Fruit fly (Drosophila melanogaster): Measurements from ENCODE around the gene BicD.

Gene BicD

DNA sequence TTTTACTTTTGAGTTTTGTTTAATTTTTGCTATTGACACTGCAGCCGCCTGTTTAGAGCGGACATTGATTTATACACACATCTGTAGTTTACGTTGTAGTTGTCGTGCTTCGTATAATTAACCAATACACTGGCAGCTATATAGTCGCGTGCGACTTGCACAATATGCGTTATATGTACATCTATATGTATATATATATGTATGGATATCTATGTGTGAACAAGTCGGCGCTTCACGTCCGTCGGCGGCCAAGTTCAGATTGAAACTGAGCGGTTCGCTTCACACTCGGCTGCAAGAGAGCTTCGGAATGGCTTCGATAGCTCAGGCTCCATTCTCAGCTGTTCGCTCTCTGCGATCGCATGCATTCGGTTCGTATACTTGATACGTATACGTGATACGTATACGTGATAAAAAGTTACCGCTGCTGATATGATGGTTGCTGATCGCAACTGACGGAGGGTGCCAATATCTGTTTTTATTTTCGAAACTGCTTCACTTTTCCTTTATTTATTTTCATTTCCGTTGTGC lies 45.0 kb downstream of the BicD start (continued):
- no peak for TF ChIP-seq sim (GFP tag; IDR thresholded peaks at IDR 0.05)
- TF ChIP-seq CG10267 (tag; optimal IDR thresholded peaks at IDR 0.05): no peak
- TF ChIP-seq Gsc (GFP tag; IDR thresholded peaks at IDR 0.05): no peak
- no peak for TF ChIP-seq D (optimal IDR thresholded peaks at IDR 0.05)
- TF ChIP-seq D (GFP tag; optimal IDR thresholded peaks at IDR 0.05): no peak
- no peak for TF ChIP-seq YL-1 (GFP tag; optimal IDR thresholded peaks at IDR 0.05)
- peak; percentile 73 for TF ChIP-seq CG10543 (GFP tag; optimal IDR thresholded peaks at IDR 0.05)
- peak; percentile 21 for TF ChIP-seq HmgZ (tag; optimal IDR thresholded peaks at IDR 0.05)
- TF ChIP-seq sob (GFP tag; IDR thresholded peaks at IDR 0.05): peak; percentile 43; the same call in 1 of the 2 replicates
- no peak for TF ChIP-seq p53 (GFP tag; optimal IDR thresholded peaks at IDR 0.05)
- peak; percentile 29 for TF ChIP-seq sug (tag; optimal IDR thresholded peaks at IDR 0.05)
- TF ChIP-seq scrt (GFP tag; optimal IDR thresholded peaks at IDR 0.05): no peak
- TF ChIP-seq jumu (GFP tag; optimal IDR thresholded peaks at IDR 0.05): no peak
- TF ChIP-seq CG7987 (GFP tag; optimal IDR thresholded peaks at IDR 0.05): peak; percentile 19
- TF ChIP-seq CG11504 (tag; optimal IDR thresholded peaks at IDR 0.05): peak; percentile 22
- TF ChIP-seq grn (GFP tag; optimal IDR thresholded peaks at IDR 0.05): peak; percentile 21
- peak; percentile 22 for TF ChIP-seq Fer1 (GFP tag; optimal IDR thresholded peaks at IDR 0.05)
- peak; percentile 44; the same call in 1 of the 2 replicates for TF ChIP-seq CG13287 (GFP tag; IDR thresholded peaks at IDR 0.05; ENCODE audit: partially characterized antibody)
- no peak for TF ChIP-seq CG5953 (GFP tag; IDR thresholded peaks at IDR 0.05)
- peak; percentile 4 for TF ChIP-seq odd (GFP tag; optimal IDR thresholded peaks at IDR 0.05)
- peak; percentile 49; the same call in 1 of the 2 replicates for TF ChIP-seq CG32767 (GFP tag; IDR thresholded peaks at IDR 0.05)
- TF ChIP-seq ci (GFP tag; IDR thresholded peaks at IDR 0.05): peak; percentile 20; the same call in 1 of the 3 replicates
- TF ChIP-seq crp (GFP tag; optimal IDR thresholded peaks at IDR 0.05): no peak
- no peak for TF ChIP-seq CG10366 (GFP tag; IDR thresholded peaks at IDR 0.05)
- peak; percentile 90 for TF ChIP-seq Jarid2 (GFP tag; optimal IDR thresholded peaks at IDR 0.05)
- TF ChIP-seq Hey (tag; optimal IDR thresholded peaks at IDR 0.05): no peak
- TF ChIP-seq slou (GFP tag; optimal IDR thresholded peaks at IDR 0.05): no peak
- peak; percentile 98 for TF ChIP-seq chinmo (GFP tag; IDR thresholded peaks at IDR 0.05; ENCODE audit: partially characterized antibody)
- no peak for TF ChIP-seq CG11723 (GFP tag; optimal IDR thresholded peaks at IDR 0.05)
- TF ChIP-seq Eip74EF (GFP tag; optimal IDR thresholded peaks at IDR 0.05): peak in 1 of 2 experiments; percentile 41
- no peak for TF ChIP-seq CG17385 (GFP tag; optimal IDR thresholded peaks at IDR 0.05)
- TF ChIP-seq tap (tag; optimal IDR thresholded peaks at IDR 0.05): no peak
- TF ChIP-seq dmrt99B (tag; optimal IDR thresholded peaks at IDR 0.05): peak; percentile 28
- TF ChIP-seq sd (tag; optimal IDR thresholded peaks at IDR 0.05): peak; percentile 10
- peak; percentile 33; the same call in 1 of the 2 replicates for TF ChIP-seq Adf1 (GFP tag; IDR thresholded peaks at IDR 0.05)
- peak; percentile 10 for TF ChIP-seq Meics (GFP tag; optimal IDR thresholded peaks at IDR 0.05)
- no peak for TF ChIP-seq dpn (GFP tag; optimal IDR thresholded peaks at IDR 0.05)
- TF ChIP-seq zen (tag; optimal IDR thresholded peaks at IDR 0.05): no peak
- TF ChIP-seq her (GFP tag; optimal IDR thresholded peaks at IDR 0.05): no peak
- TF ChIP-seq CG7928 (GFP tag; optimal IDR thresholded peaks at IDR 0.05): peak; percentile 4
- no peak for TF ChIP-seq Opbp (GFP tag; IDR thresholded peaks at IDR 0.05; ENCODE audit: partially characterized antibody)
- TF ChIP-seq usp (GFP tag; optimal IDR thresholded peaks at IDR 0.05): no peak
- 0 out of 3 replicates have a peak, but pooled peaks have one; percentile 43 for TF ChIP-seq Dbx (GFP tag; IDR thresholded peaks at IDR 0.05)
- no peak for TF ChIP-seq CG12104 (GFP tag; optimal IDR thresholded peaks at IDR 0.05)
- peak; percentile 44 for TF ChIP-seq ftz-f1 (GFP tag; optimal IDR thresholded peaks at IDR 0.05)
- TF ChIP-seq CG7372 (GFP tag; IDR thresholded peaks at IDR 0.05): peak; percentile 90
- TF ChIP-seq CG12659 (GFP tag; optimal IDR thresholded peaks at IDR 0.05): peak; percentile 28
- no peak for TF ChIP-seq CG18476 (GFP tag; optimal IDR thresholded peaks at IDR 0.05)
- peak; percentile 18 for TF ChIP-seq mirr (GFP tag; optimal IDR thresholded peaks at IDR 0.05)
- TF ChIP-seq Deaf1 (tag; optimal IDR thresholded peaks at IDR 0.05): peak; percentile 95

All from whole organism, embryonic.